Worm (Caenorhabditis elegans) whole organism, young adult: ENCODE measurements around the gene abu-2.
A peak's percentile ranks its signal among the peaks of the same experiment; 100 is the strongest.

Experiments used
- B0019.2 ChIP-seq: fragments of 200-800 bp; sonication (Bioruptor generic); conservative IDR thresholded peaks from 2 replicates; pipeline ENCODE4 v1.3.6; 2022; ENCODE audit warnings: missing genetic modification reagents, missing genetic modification characterization, missing compliant biosample characterization
- D2030.7 ChIP-seq: fragments of 200-800 bp; sonication (Bioruptor generic); IDR thresholded peaks from 2 replicates; pipeline ENCODE4 v1.3.6; 2022; ENCODE audit warnings: missing genetic modification reagents, missing genetic modification characterization, missing compliant biosample characterization
- F22D6.2 ChIP-seq: sonication (generic microtip); optimal IDR thresholded peaks from 2 replicates; lab custom pipeline; 2016; ENCODE audit warnings: mild to moderate bottlenecking, missing genetic modification characterization, missing compliant biosample characterization
- F33H1.4 ChIP-seq: fragments of 200-800 bp; sonication (Bioruptor generic); IDR thresholded peaks from 2 replicates; pipeline ENCODE4 v1.3.6; 2022; ENCODE audit warnings: missing genetic modification reagents, missing genetic modification characterization, missing compliant biosample characterization
- F37B4.10 ChIP-seq: fragments of 200-800 bp; sonication (Bioruptor generic); IDR thresholded peaks from 2 replicates; pipeline ENCODE4 v1.3.6; 2022; ENCODE audit warnings: missing genetic modification characterization, missing compliant biosample characterization
- F52B5.7 ChIP-seq: sonication (generic microtip); optimal IDR thresholded peaks from 2 replicates; lab custom pipeline; 2016; ENCODE audit warnings: mild to moderate bottlenecking, missing genetic modification characterization, missing compliant biosample characterization
- T07F8.4 ChIP-seq: sonication (generic microtip); optimal IDR thresholded peaks from 2 replicates; lab custom pipeline; 2016; ENCODE audit warnings: mild to moderate bottlenecking, missing genetic modification characterization, moderate library complexity, missing compliant biosample characterization
- T26A5.8 ChIP-seq: sonication (generic microtip); optimal IDR thresholded peaks from 2 replicates; lab custom pipeline; 2016; ENCODE audit warnings: missing genetic modification characterization, missing compliant biosample characterization
- Y53G8AR.9 ChIP-seq: fragments of 200-800 bp; sonication (Bioruptor generic); conservative IDR thresholded peaks from 2 replicates; pipeline ENCODE4 v1.3.6; 2022; ENCODE audit warnings: missing genetic modification reagents, missing genetic modification characterization, missing compliant biosample characterization
- aptf-2 ChIP-seq: fragments of 200-800 bp; sonication (Bioruptor generic); conservative IDR thresholded peaks from 2 replicates; pipeline ENCODE4 v1.3.6; 2022; ENCODE audit warnings: missing genetic modification reagents, missing genetic modification characterization, missing compliant biosample characterization
- ccch-3 ChIP-seq: fragments of 200-800 bp; sonication (Bioruptor generic); optimal IDR thresholded peaks from 2 replicates; lab custom pipeline; 2018; ENCODE audit warnings: mild to moderate bottlenecking, missing genetic modification characterization, missing compliant biosample characterization
- ceh-40 ChIP-seq: fragments of 200-800 bp; sonication (Bioruptor generic); IDR thresholded peaks from 2 replicates; pipeline ENCODE4 v1.3.6; 2022; ENCODE audit warnings: missing genetic modification characterization, missing compliant biosample characterization
- chd-7 ChIP-seq: sonication (generic microtip); optimal IDR thresholded peaks from 2 replicates; lab custom pipeline; 2016; ENCODE audit warnings: mild to moderate bottlenecking, missing genetic modification characterization, moderate library complexity, missing compliant biosample characterization
- dox-1 ChIP-seq: fragments of 200-800 bp; sonication (Bioruptor generic); IDR thresholded peaks from 2 replicates; pipeline ENCODE4 v1.3.6; 2022; ENCODE audit warnings: missing genetic modification reagents, missing genetic modification characterization, missing compliant biosample characterization
- dpl-1 ChIP-seq: fragments of 150-350 bp; optimal IDR thresholded peaks from 2 replicates; lab custom pipeline; 2014; ENCODE audit warnings: missing biosample characterization, missing genetic modification reagents, missing genetic modification characterization
- fkh-3 ChIP-seq: sonication (generic microtip); optimal IDR thresholded peaks from 2 replicates; lab custom pipeline; 2016; ENCODE audit warnings: mild to moderate bottlenecking, missing genetic modification characterization, missing compliant biosample characterization
- gei-17 ChIP-seq: fragments of 200-800 bp; sonication (Bioruptor generic); optimal IDR thresholded peaks from 2 replicates; lab custom pipeline; 2018; ENCODE audit warnings: mild to moderate bottlenecking, missing genetic modification characterization, missing compliant biosample characterization
- hmg-1.2 ChIP-seq: fragments of 200-800 bp; sonication (Bioruptor generic); IDR thresholded peaks from 2 replicates; pipeline ENCODE4 v1.3.6; 2022; ENCODE audit warnings: missing genetic modification reagents, missing genetic modification characterization, missing compliant biosample characterization
- hsf-1 ChIP-seq: fragments of 200-800 bp; sonication (Bioruptor generic); IDR thresholded peaks from 2 replicates; pipeline ENCODE4 v1.3.6; 2022; ENCODE audit warnings: missing genetic modification reagents, missing genetic modification characterization, missing compliant biosample characterization
- lin-54 ChIP-seq: fragments of 200-800 bp; sonication (Bioruptor generic); optimal IDR thresholded peaks from 2 replicates; lab custom pipeline; 2018; ENCODE audit warnings: mild to moderate bottlenecking, missing genetic modification characterization, missing compliant biosample characterization
- lsy-27 ChIP-seq: sonication (generic microtip); optimal IDR thresholded peaks from 2 replicates; lab custom pipeline; 2017; ENCODE audit warnings: missing genetic modification characterization, mild to moderate bottlenecking, missing compliant biosample characterization, antibody characterized with exemption, missing genotype, borderline replicate concordance; ENCODE audit not compliant: insufficient read depth
- mes-4 ChIP-seq: sonication (generic microtip); optimal IDR thresholded peaks from 2 replicates; lab custom pipeline; 2016; ENCODE audit warnings: missing genotype, missing genetic modification characterization, missing compliant biosample characterization
- nfya-2 ChIP-seq: fragments of 200-800 bp; sonication (Bioruptor generic); IDR thresholded peaks from 2 replicates; pipeline ENCODE4 v1.3.6; 2022; ENCODE audit warnings: missing genetic modification reagents, missing genetic modification characterization, missing compliant biosample characterization
- nfyb-1 ChIP-seq: fragments of 200-800 bp; sonication (Bioruptor generic); IDR thresholded peaks from 2 replicates; pipeline ENCODE4 v1.3.6; 2022; ENCODE audit warnings: missing genetic modification reagents, missing genetic modification characterization, missing compliant biosample characterization
- nhr-80 ChIP-seq: sonication (generic microtip); optimal IDR thresholded peaks from 2 replicates; lab custom pipeline; 2016; ENCODE audit warnings: missing genetic modification characterization, missing compliant biosample characterization
- nhr-90 ChIP-seq: sonication (generic microtip); optimal IDR thresholded peaks from 2 replicates; lab custom pipeline; 2016; ENCODE audit warnings: missing genotype, mild to moderate bottlenecking, missing genetic modification characterization, missing compliant biosample characterization
- repo-1 ChIP-seq: sonication (generic microtip); optimal IDR thresholded peaks from 2 replicates; lab custom pipeline; 2017; ENCODE audit warnings: mild to moderate bottlenecking, missing genetic modification characterization, missing compliant biosample characterization
- snpc-4 ChIP-seq, 5 experiments: fragments of 150-350 bp in 1 of 5; sonication (generic microtip) in 4 of 5; optimal IDR thresholded peaks; 2 replicates each; lab custom pipeline; 2014 to 2018; ENCODE audit warnings: missing genetic modification characterization in 5 of 5, missing biosample characterization in 3 of 5, antibody characterized with exemption in 2 of 5, mild to moderate bottlenecking in 2 of 5, missing compliant biosample characterization in 2 of 5, missing genotype in 2 of 5, moderate library complexity in 2 of 5, missing genetic modification reagents in 1 of 5
- xnd-1 ChIP-seq: sonication (generic microtip); optimal IDR thresholded peaks from 2 replicates; lab custom pipeline; 2016; ENCODE audit warnings: missing genotype, missing genetic modification reagents, missing genetic modification characterization, missing compliant biosample characterization
- zfh-2 ChIP-seq: fragments of 200-800 bp; sonication (Bioruptor generic); conservative IDR thresholded peaks from 2 replicates; pipeline ENCODE4 v1.3.6; 2022; ENCODE audit warnings: missing genetic modification reagents, missing genetic modification characterization, missing compliant biosample characterization
- ztf-28 ChIP-seq: fragments of 200-800 bp; sonication (Bioruptor generic); IDR thresholded peaks from 2 replicates; pipeline ENCODE4 v1.3.6; 2022; ENCODE audit warnings: missing genetic modification reagents, missing genetic modification characterization, missing compliant biosample characterization
- ztf-3 ChIP-seq: fragments of 200-800 bp; sonication (Bioruptor generic); optimal IDR thresholded peaks from 2 replicates; lab custom pipeline; 2018; ENCODE audit warnings: mild to moderate bottlenecking, missing genetic modification characterization, missing compliant biosample characterization

abu-2 gene

ce11 chrX:1372464-1372863, 38.0 kb downstream of the abu-2 start:
- peak; percentile 63 for TF ChIP-seq zfh-2 (GFP tag; lab: Robert Waterston, UW)
- no peak for TF ChIP-seq ccch-3
- no peak for TF ChIP-seq F22D6.2 (tag; lab: Kevin White, UChicago)
- TF ChIP-seq T07F8.4 (tag; lab: Kevin White, UChicago), result no peak
- no peak for TF ChIP-seq chd-7 (tag; lab: Kevin White, UChicago)
- no peak for TF ChIP-seq aptf-2 (GFP tag; lab: Robert Waterston, UW)
- TF ChIP-seq xnd-1 (tag; lab: Kevin White, UChicago), result no peak
- no peak for TF ChIP-seq gei-17 (GFP tag; lab: Kevin White, UChicago)
- no peak for TF ChIP-seq F52B5.7 (tag; lab: Kevin White, UChicago)
- TF ChIP-seq snpc-4 (GFP tag; optimal IDR thresholded peaks at IDR 0.05; lab: Kevin White, UChicago), result no peak
- TF ChIP-seq snpc-4 (tag; optimal IDR thresholded peaks at IDR 0.05; lab: Kevin White, UChicago), result peak in 2 of 4 experiments; percentile 83 to 89
- TF ChIP-seq hmg-1.2 (GFP tag; lab: Robert Waterston, UW), result peak; percentile 29; the same call in 1 of the 2 replicates

ce11 chrX:1371688-1372087, 38.8 kb downstream of the abu-2 start, which contains the start of gene fbxa-190:
Gene fbxa-190 (plus strand): TSS chrX:1372012.
- TF ChIP-seq nhr-80 (tag; lab: Kevin White, UChicago) (peak; percentile 51), D2030.7 (GFP tag; lab: Robert Waterston, UW) (no peak)

- TF ChIP-seq hmg-1.2 (GFP tag; lab: Robert Waterston, UW) (peak; percentile 15; the same call in 1 of the 2 replicates), dox-1 (GFP tag; lab: Robert Waterston, UW) (0 out of 2 replicates have a peak, but pooled peaks have one; percentile 41), ztf-3 (no peak), gei-17 (GFP tag; lab: Kevin White, UChicago) (peak; percentile 77)
- TF ChIP-seq, all 124 proteins: peak for 3
Observed at ce11 chrX:1370736-1371281, 39.6 kb downstream of the abu-2 start, which contains the start of gene F56C3.7. Gene F56C3.7 (minus strand): TSS chrX:1370786.

DNA sequence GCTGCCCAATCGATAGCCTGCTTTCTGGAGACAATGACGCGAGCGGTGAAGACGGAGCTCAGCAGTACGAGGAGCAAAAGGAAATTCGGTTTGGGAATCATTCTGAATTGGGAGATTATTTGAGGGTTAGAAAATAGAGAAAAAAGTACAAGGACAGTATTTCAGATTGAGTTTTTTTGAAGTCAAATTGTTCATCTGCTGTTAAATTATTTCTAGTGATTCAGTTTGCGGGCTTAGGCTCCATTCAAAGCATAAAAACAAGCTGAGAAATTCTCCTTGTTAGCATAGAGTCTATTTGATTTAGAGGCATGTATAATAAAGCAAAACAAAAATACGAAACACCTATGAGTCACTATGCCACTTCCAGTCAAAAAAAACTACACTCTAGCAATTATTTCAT, 43.0 kb downstream of the abu-2 start, which contains the start of gene dgn-2:
Gene dgn-2 (minus strand): TSS at position 101 of the 400 bp plus-strand sequence.
- TF ChIP-seq F52B5.7 (tag; lab: Kevin White, UChicago), result no peak
- no peak for TF ChIP-seq T26A5.8 (tag; lab: Kevin White, UChicago)
- no peak for TF ChIP-seq mes-4 (tag; lab: Kevin White, UChicago)
- TF ChIP-seq dpl-1, result no peak
- no peak for TF ChIP-seq F33H1.4 (GFP tag; lab: Robert Waterston, UW)
- TF ChIP-seq lin-54 (GFP tag; lab: Kevin White, UChicago), result no peak
- no peak for TF ChIP-seq repo-1 (tag; lab: Kevin White, UChicago)
- TF ChIP-seq ceh-40 (GFP tag; lab: Robert Waterston, UW), result no peak
- TF ChIP-seq hsf-1 (GFP tag; lab: Robert Waterston, UW), result no peak
- no peak for TF ChIP-seq F37B4.10 (GFP tag; lab: Robert Waterston, UW)
- no peak for TF ChIP-seq fkh-3 (tag; lab: Kevin White, UChicago)
- no peak for TF ChIP-seq B0019.2 (GFP tag; lab: Robert Waterston, UW)
- no peak for TF ChIP-seq nfyb-1 (GFP tag; lab: Robert Waterston, UW)
- TF ChIP-seq nfya-2 (GFP tag; lab: Robert Waterston, UW), result no peak
- TF ChIP-seq Y53G8AR.9 (GFP tag; lab: Robert Waterston, UW), result no peak
- no peak for TF ChIP-seq nhr-90 (tag; lab: Kevin White, UChicago)
- TF ChIP-seq lsy-27 (tag; lab: Kevin White, UChicago), result no peak
- TF ChIP-seq ztf-28 (GFP tag; lab: Robert Waterston, UW), result no peak
